Worm (Caenorhabditis elegans): ENCODE results near the gene Y40B10A.5.

Gene Y40B10A.5

DNA sequence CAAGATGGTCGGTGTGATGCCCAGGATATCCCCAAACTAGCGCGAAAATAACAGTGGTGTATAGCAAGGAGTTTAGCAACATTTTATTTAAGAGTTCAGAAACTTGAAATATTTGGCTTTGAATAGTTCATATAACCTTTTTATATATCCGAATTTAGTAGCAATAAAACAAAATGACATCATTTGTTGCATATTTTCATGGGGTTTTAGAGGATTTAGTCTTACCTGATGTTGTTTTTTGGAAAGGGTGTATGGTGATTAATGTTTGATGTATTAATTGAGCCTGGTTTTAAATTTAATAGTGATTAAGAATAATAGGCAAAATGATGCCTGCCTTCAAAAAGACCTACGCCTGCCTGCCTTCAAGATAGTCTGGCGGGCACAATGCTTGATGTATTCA lies 29.4 kb downstream of the Y40B10A.5 start, which contains the start of gene F59A7.2:
Gene F59A7.2 (minus strand): TSS at position 101 of the 400 bp plus-strand sequence.
- TF ChIP-seq him-1 (tag; optimal IDR thresholded peaks at IDR 0.05) (no peak), dao-5 (tag; optimal IDR thresholded peaks at IDR 0.05) (no peak), W03F9.2 (tag; optimal IDR thresholded peaks at IDR 0.05) (no peak)

DNA sequence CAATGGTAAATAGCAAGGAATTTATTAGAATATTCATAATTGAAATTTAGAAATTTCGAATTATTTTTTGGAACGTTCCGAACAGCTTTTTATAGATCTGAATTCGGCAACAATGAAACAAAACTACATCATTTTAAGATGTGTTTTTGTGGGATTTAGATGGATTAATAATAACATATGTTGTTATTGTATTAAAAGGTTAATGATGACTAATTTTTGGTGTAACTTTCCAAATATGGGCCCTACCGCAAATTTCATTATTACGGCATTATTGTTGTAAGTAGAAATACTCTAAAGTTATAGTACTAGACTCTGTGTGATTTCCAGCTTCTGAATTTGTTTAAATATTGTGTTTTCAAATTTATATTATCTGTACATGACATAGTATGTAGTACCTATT lies 32.0 kb downstream of the Y40B10A.5 start, which contains the start of gene F59A7.11:
Gene F59A7.11 (minus strand): TSS at position 101 of the 400 bp plus-strand sequence.
- TF ChIP-seq W03F9.2 (tag; optimal IDR thresholded peaks at IDR 0.05) (no peak), him-1 (tag; optimal IDR thresholded peaks at IDR 0.05) (no peak), dao-5 (tag; optimal IDR thresholded peaks at IDR 0.05) (no peak)

DNA sequence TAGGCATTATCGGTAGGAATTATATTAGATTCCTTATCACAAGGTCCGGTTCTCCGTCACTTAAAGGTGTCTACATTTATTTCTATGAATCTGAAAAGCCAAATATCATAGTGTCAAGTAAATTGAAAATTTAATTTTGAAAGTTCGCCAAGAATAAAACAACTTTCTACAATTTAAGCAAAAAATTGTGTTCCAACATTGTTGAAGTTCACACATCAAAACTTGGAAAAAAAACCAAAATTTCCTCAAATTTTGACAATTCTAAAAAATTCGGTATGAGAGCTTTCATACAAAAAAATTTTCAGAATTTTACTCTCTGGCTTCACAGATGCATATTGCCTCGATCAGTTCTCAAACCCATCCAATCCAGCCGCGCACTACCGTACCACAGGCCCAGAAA lies 34.1 kb downstream of the Y40B10A.5 start, which contains the start of gene F59A7.7:
Gene F59A7.7 (plus strand): TSS at position 301 of the 400 bp plus-strand sequence.
- TF ChIP-seq W03F9.2 (tag; optimal IDR thresholded peaks at IDR 0.05) (no peak), dao-5 (tag; optimal IDR thresholded peaks at IDR 0.05) (no peak), him-1 (tag; optimal IDR thresholded peaks at IDR 0.05) (no peak)

DNA sequence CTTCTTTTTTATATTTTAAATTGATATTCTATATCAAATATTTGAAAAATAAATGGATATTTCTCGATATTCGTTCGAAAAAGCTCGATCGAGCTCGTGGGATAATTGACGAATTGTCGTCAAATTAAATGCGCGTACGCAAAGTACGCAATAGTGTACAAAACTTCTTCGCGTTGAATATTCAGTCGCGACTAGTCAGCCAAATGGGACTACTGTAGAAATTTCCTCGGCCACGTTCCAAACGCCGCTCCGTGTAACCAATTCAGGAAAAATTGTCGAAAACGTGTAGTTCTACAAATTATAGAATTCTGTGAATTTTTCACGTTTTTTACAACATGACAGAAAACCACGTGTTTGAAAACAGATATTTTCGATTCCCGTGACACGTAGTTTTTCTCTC lies 37.4 kb downstream of the Y40B10A.5 start:
- TF ChIP-seq him-1 (tag; optimal IDR thresholded peaks at IDR 0.05) (peak; percentile 1), W03F9.2 (tag; optimal IDR thresholded peaks at IDR 0.05) (peak; percentile 19), dao-5 (tag; optimal IDR thresholded peaks at IDR 0.05) (no peak)

DNA sequence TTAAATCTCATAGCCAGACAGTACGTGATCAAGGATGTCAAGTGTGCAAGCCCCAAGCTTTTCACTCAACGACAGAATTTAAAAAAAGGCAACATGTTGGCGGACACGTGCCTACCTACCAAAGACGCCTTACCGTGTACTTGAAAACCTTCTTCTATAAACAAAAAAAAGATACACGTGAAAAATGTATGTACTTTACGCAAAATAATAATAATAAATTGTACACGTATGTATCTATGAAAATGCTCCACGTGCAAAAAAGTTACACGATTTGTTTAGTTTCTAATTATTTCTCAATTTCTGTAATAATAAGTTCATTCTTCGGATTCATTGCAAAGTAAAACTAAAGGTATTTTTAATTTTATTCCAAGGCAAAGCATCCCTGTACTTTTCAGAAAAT lies 41.2 kb downstream of the Y40B10A.5 start, which contains the start of gene cysl-4:
Gene cysl-4 (plus strand): TSS at position 301 of the 400 bp plus-strand sequence.
- no peak for TF ChIP-seq him-1 (tag; optimal IDR thresholded peaks at IDR 0.05)
- TF ChIP-seq dao-5 (tag; optimal IDR thresholded peaks at IDR 0.05): no peak
- TF ChIP-seq W03F9.2 (tag; optimal IDR thresholded peaks at IDR 0.05): no peak

DNA sequence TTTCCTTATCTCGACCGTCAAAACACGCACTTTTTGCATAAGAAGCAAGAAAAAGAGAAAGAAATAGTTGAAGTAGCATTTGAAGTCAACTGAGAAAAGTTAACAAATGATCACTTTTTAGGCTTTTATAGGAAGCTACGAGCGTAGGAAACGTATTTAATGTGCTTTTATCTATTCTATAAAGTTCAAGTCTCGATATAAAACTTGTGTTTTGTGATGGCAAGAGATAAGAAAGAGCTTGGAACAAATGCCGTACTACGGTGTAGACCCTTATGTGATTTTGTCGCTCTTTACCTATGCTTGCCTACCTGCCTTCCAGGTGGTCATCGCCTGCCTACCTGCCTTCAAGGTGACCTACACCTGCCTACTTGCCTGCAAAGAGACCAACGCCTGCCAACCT lies 41.6 kb downstream of the Y40B10A.5 start, which contains the start of gene clec-206:
Gene clec-206 (minus strand): TSS at position 101 of the 400 bp plus-strand sequence.
- TF ChIP-seq dao-5 (tag; optimal IDR thresholded peaks at IDR 0.05) (no peak), W03F9.2 (tag; optimal IDR thresholded peaks at IDR 0.05) (no peak), him-1 (tag; optimal IDR thresholded peaks at IDR 0.05) (no peak)

DNA sequence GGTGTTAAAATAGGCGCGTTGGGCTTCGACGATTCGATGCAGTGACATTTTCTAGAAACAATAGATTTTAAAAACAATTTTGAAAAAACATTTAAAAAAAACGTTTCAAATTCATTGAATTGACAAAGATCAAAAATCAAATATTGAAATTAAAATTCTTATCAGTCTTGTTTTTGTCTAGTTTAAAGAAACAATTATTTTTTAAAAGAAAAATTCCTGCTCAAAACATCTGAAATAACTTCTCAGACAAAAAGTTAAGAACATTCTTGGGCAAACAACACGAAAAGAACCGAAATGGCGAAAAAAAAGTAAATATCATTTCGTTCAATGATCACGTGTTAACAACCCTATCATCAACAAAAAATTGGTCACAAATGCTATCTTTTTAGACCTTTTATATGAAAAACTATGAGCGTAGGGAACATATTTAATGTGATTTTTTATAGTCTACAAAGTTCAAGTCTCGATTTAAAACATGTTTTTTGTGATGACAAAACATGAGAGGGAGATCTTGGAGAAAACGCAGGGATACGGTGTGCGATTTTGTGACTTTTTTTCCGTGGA lies 46.2 kb downstream of the Y40B10A.5 start, which contains the start of gene alh-5:
Gene alh-5 (minus strand): TSS at position 51 of the 564 bp plus-strand sequence.
- no peak for TF ChIP-seq dao-5 (tag; optimal IDR thresholded peaks at IDR 0.05)
- no peak for TF ChIP-seq him-1 (tag; optimal IDR thresholded peaks at IDR 0.05)
- TF ChIP-seq W03F9.2 (tag; optimal IDR thresholded peaks at IDR 0.05): no peak

DNA sequence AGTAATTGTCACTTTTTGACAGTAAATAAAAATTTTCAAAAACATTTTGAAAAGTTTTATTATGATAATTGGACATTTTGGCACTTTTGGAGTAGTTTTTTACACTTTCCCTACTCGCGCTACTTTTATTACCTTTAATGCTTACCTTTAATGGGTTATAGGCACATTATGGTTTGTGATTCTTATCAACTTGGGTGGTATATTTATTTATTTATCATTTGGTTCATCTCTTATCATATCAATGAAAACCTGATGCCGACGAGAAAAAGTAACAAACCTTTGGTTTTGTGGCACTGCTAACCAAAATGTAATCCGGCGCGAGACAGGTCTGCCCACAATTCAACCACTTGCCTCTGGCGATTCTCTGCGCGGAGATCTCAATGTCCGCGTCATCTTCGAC lies 47.5 kb downstream of the Y40B10A.5 start:
- TF ChIP-seq dao-5 (tag; optimal IDR thresholded peaks at IDR 0.05): no peak

All from whole organism, L4/young adult.